Fruit fly (Drosophila melanogaster) whole organism, wandering third instar larva: Measurements from ENCODE around the gene mag.

ENCODE experiments used
- Abd-B ChIP-seq: fragments of >200 bp; optimal IDR thresholded peaks from 2 replicates; lab custom pipeline; 2017; ENCODE audit warnings: missing biosample characterization, missing genetic modification characterization
- CG32264 ChIP-seq: fragments of 200-800 bp; sonication (Bioruptor generic); optimal IDR thresholded peaks from 2 replicates; lab custom pipeline; 2016; ENCODE audit warnings: missing biosample characterization, missing genetic modification characterization
- CG9705 ChIP-seq: fragments of 200-800 bp; sonication (Bioruptor generic); optimal IDR thresholded peaks from 2 replicates; lab custom pipeline; 2018; ENCODE audit warnings: missing biosample characterization, mild to moderate bottlenecking, missing genetic modification characterization
- CrebA ChIP-seq: fragments of 200-800 bp; sonication (Bioruptor generic); optimal IDR thresholded peaks from 2 replicates; lab custom pipeline; 2016; ENCODE audit warnings: missing biosample characterization, mild to moderate bottlenecking, missing genetic modification characterization, borderline replicate concordance
- Dfd ChIP-seq: fragments of >200 bp; optimal IDR thresholded peaks from 2 replicates; lab custom pipeline; 2017; ENCODE audit warnings: missing biosample characterization, missing genetic modification characterization
- Dif ChIP-seq: fragments of 200-275, 200-300 bp; sonication (Bioruptor generic); optimal IDR thresholded peaks from 2 replicates; lab custom pipeline; 2018; ENCODE audit warnings: missing biosample characterization, missing genetic modification characterization; ENCODE audit not compliant: partially characterized antibody
- GATAd ChIP-seq: sonication (Bioruptor generic); optimal IDR thresholded peaks from 2 replicates; lab custom pipeline; 2016; ENCODE audit warnings: missing biosample characterization, missing genetic modification characterization
- HLH106 ChIP-seq: fragments of 200-800 bp; optimal IDR thresholded peaks from 3 replicates; lab custom pipeline; 2019; ENCODE audit warnings: missing biosample characterization, mild to moderate bottlenecking, missing genetic modification characterization, moderate library complexity
- Hnf4 ChIP-seq: fragments of 200-800 bp; sonication (Bioruptor generic); optimal IDR thresholded peaks from 2 replicates; lab custom pipeline; 2016; ENCODE audit warnings: missing biosample characterization, mild to moderate bottlenecking, missing genetic modification characterization
- Hr78 ChIP-seq: fragments of >200 bp; optimal IDR thresholded peaks from 2 replicates; lab custom pipeline; 2017; ENCODE audit warnings: missing biosample characterization, missing genetic modification characterization
- Hr83 ChIP-seq: fragments of 200-300 bp; sonication (Bioruptor generic); optimal IDR thresholded peaks from 2 replicates; lab custom pipeline; 2016; ENCODE audit warnings: missing biosample characterization, mild to moderate bottlenecking, missing genetic modification characterization, moderate library complexity; ENCODE audit not compliant: poor library complexity, severe bottlenecking
- Jra ChIP-seq: sonication (Bioruptor generic); optimal IDR thresholded peaks from 2 replicates; lab custom pipeline; 2016; ENCODE audit warnings: missing biosample characterization, missing genetic modification characterization
- Mio ChIP-seq: sonication (Bioruptor generic); optimal IDR thresholded peaks from 2 replicates; lab custom pipeline; 2016; ENCODE audit warnings: missing biosample characterization, missing genetic modification characterization
- Myc ChIP-seq: fragments of >200 bp; optimal IDR thresholded peaks from 2 replicates; lab custom pipeline; 2017
- N ChIP-seq: fragments of >200 bp; optimal IDR thresholded peaks from 2 replicates; lab custom pipeline; 2018; ENCODE audit warnings: missing biosample characterization, missing external identifiers, missing genetic modification characterization
- OdsH ChIP-seq: fragments of 200-800 bp; sonication (Bioruptor generic); optimal IDR thresholded peaks from 2 replicates; lab custom pipeline; 2016; ENCODE audit warnings: missing biosample characterization, mild to moderate bottlenecking, missing genetic modification characterization
- Rel ChIP-seq, 2 experiments: fragments of 200-800 bp; sonication (Bioruptor generic) in 1 of 2; optimal IDR thresholded peaks; 2 replicates in 1 of 2; 3 replicates in 1 of 2; lab custom pipeline; 2016 to 2019; ENCODE audit warnings: mild to moderate bottlenecking in 2 of 2, missing biosample characterization in 2 of 2, missing genetic modification characterization in 2 of 2, moderate library complexity in 1 of 2
- Sp1 ChIP-seq: fragments of 200-800 bp; sonication (Bioruptor generic); optimal IDR thresholded peaks from 3 replicates; lab custom pipeline; 2019; ENCODE audit warnings: missing biosample characterization, mild to moderate bottlenecking, missing genetic modification characterization, moderate library complexity
- Vsx2 ChIP-seq: fragments of 200-300, 225-300 bp; sonication (Bioruptor generic); optimal IDR thresholded peaks from 2 replicates; lab custom pipeline; 2018; ENCODE audit warnings: missing biosample characterization, missing genetic modification characterization; ENCODE audit not compliant: partially characterized antibody
- br ChIP-seq: fragments of 200-800 bp; sonication (Bioruptor generic); optimal IDR thresholded peaks from 2 replicates; lab custom pipeline; 2016; ENCODE audit warnings: missing biosample characterization, missing genetic modification characterization
- brk ChIP-seq: fragments of 200-800 bp; sonication (Bioruptor generic); optimal IDR thresholded peaks from 2 replicates; lab custom pipeline; 2016; ENCODE audit warnings: missing biosample characterization, mild to moderate bottlenecking, missing genetic modification characterization
- dl ChIP-seq, 2 experiments: fragments of 175-275, 200-275 bp in 1 of 2; fragments of 200-275 bp in 1 of 2; sonication (Bioruptor generic); optimal IDR thresholded peaks; lab custom pipeline; 2018; ENCODE audit warnings: mild to moderate bottlenecking in 2 of 2, missing biosample characterization in 2 of 2, missing genetic modification characterization in 2 of 2, moderate library complexity in 2 of 2; ENCODE audit not compliant: partially characterized antibody in 2 of 2, insufficient read depth in 1 of 2
- dmrt93B ChIP-seq: fragments of 200-800 bp; sonication (Bioruptor generic); optimal IDR thresholded peaks from 2 replicates; lab custom pipeline; 2018; ENCODE audit warnings: missing biosample characterization, mild to moderate bottlenecking, missing genetic modification characterization
- dsf ChIP-seq: sonication (Bioruptor generic); optimal IDR thresholded peaks from 2 replicates; lab custom pipeline; 2016; ENCODE audit warnings: missing biosample characterization, missing genetic modification characterization, borderline replicate concordance
- ey ChIP-seq: fragments of 200-800 bp; sonication (Bioruptor generic); optimal IDR thresholded peaks from 2 replicates; lab custom pipeline; 2016; ENCODE audit warnings: missing biosample characterization, missing genetic modification characterization
- foxo ChIP-seq, 2 experiments: fragments of 200-800 bp; sonication (Bioruptor generic); optimal IDR thresholded peaks; 2 replicates in 1 of 2; 3 replicates in 1 of 2; lab custom pipeline; 2016 to 2017; ENCODE audit warnings: missing biosample characterization in 2 of 2, missing genetic modification characterization in 2 of 2
- fru ChIP-seq: fragments of 200-800 bp; sonication (Bioruptor generic); optimal IDR thresholded peaks from 3 replicates; lab custom pipeline; 2016; ENCODE audit warnings: missing biosample characterization, mild to moderate bottlenecking, missing genetic modification characterization
- h ChIP-seq: fragments of 200-800 bp; sonication (Bioruptor generic); optimal IDR thresholded peaks from 3 replicates; lab custom pipeline; 2016; ENCODE audit warnings: missing biosample characterization, mild to moderate bottlenecking, missing genetic modification characterization
- jim ChIP-seq: fragments of 175-275, 200-325 bp; sonication (Bioruptor generic); optimal IDR thresholded peaks from 2 replicates; lab custom pipeline; 2016; ENCODE audit warnings: missing biosample characterization, mild to moderate bottlenecking, missing genetic modification characterization
- lola ChIP-seq: fragments of >200 bp; optimal IDR thresholded peaks from 2 replicates; lab custom pipeline; 2017; ENCODE audit warnings: missing biosample characterization, missing genetic modification characterization
- pan ChIP-seq: fragments of >200 bp; optimal IDR thresholded peaks from 2 replicates; lab custom pipeline; 2017
- psq ChIP-seq: fragments of 200-800 bp; sonication (Bioruptor generic); optimal IDR thresholded peaks from 3 replicates; lab custom pipeline; 2017; ENCODE audit warnings: missing biosample characterization, mild to moderate bottlenecking, missing genetic modification characterization, moderate library complexity
- rgr ChIP-seq: fragments of 200-800 bp; sonication (Bioruptor generic); optimal IDR thresholded peaks from 3 replicates; lab custom pipeline; 2016; ENCODE audit warnings: missing biosample characterization, mild to moderate bottlenecking, missing genetic modification characterization
- sage ChIP-seq: fragments of 200-800 bp; sonication (Bioruptor generic); optimal IDR thresholded peaks from 2 replicates; lab custom pipeline; 2016; ENCODE audit warnings: missing biosample characterization, mild to moderate bottlenecking, missing genetic modification characterization
- sv ChIP-seq: fragments of 200-800 bp; sonication (Bioruptor generic); optimal IDR thresholded peaks from 3 replicates; lab custom pipeline; 2016; ENCODE audit warnings: missing biosample characterization, missing genetic modification characterization
- tai ChIP-seq: sonication (Bioruptor generic); optimal IDR thresholded peaks from 2 replicates; lab custom pipeline; 2016; ENCODE audit warnings: missing biosample characterization, missing genetic modification characterization
- usp ChIP-seq: fragments of >200 bp; optimal IDR thresholded peaks from 2 replicates; lab custom pipeline; 2017; ENCODE audit warnings: missing biosample characterization, missing genetic modification characterization
- woc ChIP-seq: sonication (Bioruptor generic); optimal IDR thresholded peaks from 2 replicates; lab custom pipeline; 2016; ENCODE audit warnings: missing biosample characterization, mild to moderate bottlenecking, missing genetic modification characterization

mag gene

dm6 chr3L:20509121-20509934, 48.8 kb downstream of the mag start:
- TF ChIP-seq usp (GFP tag; lab: Kevin White, UChicago): no peak
- TF ChIP-seq fru (GFP tag; lab: Kevin White, UChicago): peak; percentile 87
- TF ChIP-seq Dif (GFP tag; lab: Kevin White, UChicago): peak; percentile 51
- TF ChIP-seq jim (GFP tag; lab: Kevin White, UChicago): no peak
- peak; percentile 69 for TF ChIP-seq tai (GFP tag; lab: Kevin White, UChicago)
- no peak for TF ChIP-seq Dfd (GFP tag; lab: Kevin White, UChicago)
- no peak for TF ChIP-seq dsf (GFP tag; lab: Kevin White, UChicago)
- no peak for TF ChIP-seq pan (lab: Kevin White, UChicago)
- TF ChIP-seq CG32264: peak; percentile 49
- TF ChIP-seq Vsx2 (GFP tag; lab: Kevin White, UChicago): no peak
- peak; percentile 23 for TF ChIP-seq brk (GFP tag; lab: Kevin White, UChicago)
- no peak for TF ChIP-seq Mio (GFP tag; lab: Kevin White, UChicago)
- peak; percentile 89 for TF ChIP-seq psq (GFP tag; lab: Kevin White, UChicago)
- TF ChIP-seq woc (GFP tag; lab: Kevin White, UChicago): peak; percentile 96
- TF ChIP-seq Hnf4: peak; percentile 60
- no peak for TF ChIP-seq Hr78 (GFP tag; lab: Kevin White, UChicago)
- peak; percentile 81 for TF ChIP-seq OdsH (GFP tag; lab: Kevin White, UChicago)
- no peak for TF ChIP-seq N
- peak in 1 of 2 experiments; percentile 86 for TF ChIP-seq foxo (GFP tag; optimal IDR thresholded peaks at IDR 0.05; lab: Kevin White, UChicago)
- TF ChIP-seq br (GFP tag; lab: Kevin White, UChicago): peak; percentile 83
- TF ChIP-seq Myc (lab: Kevin White, UChicago): no peak
- peak; percentile 70 for TF ChIP-seq sv (GFP tag; lab: Kevin White, UChicago)
- peak; percentile 83 for TF ChIP-seq h
- TF ChIP-seq GATAd (GFP tag; lab: Kevin White, UChicago): no peak
- no peak for TF ChIP-seq lola (GFP tag; lab: Kevin White, UChicago)
- peak; percentile 75 for TF ChIP-seq rgr
- TF ChIP-seq Sp1: peak; percentile 87
- peak; percentile 31 for TF ChIP-seq Rel (GFP tag; optimal IDR thresholded peaks at IDR 0.05; lab: Kevin White, UChicago)
- peak; percentile 21 for TF ChIP-seq Rel (tag; optimal IDR thresholded peaks at IDR 0.05; lab: Kevin White, UChicago)
- peak; percentile 63 for TF ChIP-seq CG9705 (GFP tag; lab: Kevin White, UChicago)
- peak; percentile 61 for TF ChIP-seq dmrt93B (GFP tag; lab: Kevin White, UChicago)
- TF ChIP-seq Abd-B (GFP tag; lab: Kevin White, UChicago): no peak
- TF ChIP-seq Hr83: no peak
- TF ChIP-seq Jra (GFP tag; lab: Kevin White, UChicago): peak; percentile 67
- peak in 1 of 2 experiments; percentile 60 for TF ChIP-seq dl (GFP tag; optimal IDR thresholded peaks at IDR 0.05; lab: Kevin White, UChicago; ENCODE audit: insufficient read depth in 1 of 2, partially characterized antibody in 2 of 2)
- peak; percentile 85 for TF ChIP-seq ey (GFP tag; lab: Kevin White, UChicago)
- no peak for TF ChIP-seq CrebA
- peak; percentile 18 for TF ChIP-seq sage (GFP tag; lab: Kevin White, UChicago)
- TF ChIP-seq HLH106: peak; percentile 77

- TF ChIP-seq GATAd (GFP tag; lab: Kevin White, UChicago): no peak
- no peak for TF ChIP-seq CG32264
- TF ChIP-seq lola (GFP tag; lab: Kevin White, UChicago): no peak
- no peak for TF ChIP-seq brk (GFP tag; lab: Kevin White, UChicago)
- no peak for TF ChIP-seq Hr78 (GFP tag; lab: Kevin White, UChicago)
- TF ChIP-seq Myc (lab: Kevin White, UChicago): no peak
- TF ChIP-seq dl (GFP tag; optimal IDR thresholded peaks at IDR 0.05; lab: Kevin White, UChicago; ENCODE audit: insufficient read depth in 1 of 2, partially characterized antibody in 2 of 2): no peak
- TF ChIP-seq Abd-B (GFP tag; lab: Kevin White, UChicago): no peak
- TF ChIP-seq OdsH (GFP tag; lab: Kevin White, UChicago): no peak
- TF ChIP-seq Vsx2 (GFP tag; lab: Kevin White, UChicago): no peak
- no peak for TF ChIP-seq Dfd (GFP tag; lab: Kevin White, UChicago)
- no peak for TF ChIP-seq fru (GFP tag; lab: Kevin White, UChicago)
- TF ChIP-seq N: no peak
Observed at dm6 chr3L:20511499-20512108, 51.1 kb downstream of the mag start.
